Fruit fly (Drosophila melanogaster) S2 (cell line): Measurements from ENCODE around the gene CG43059.

Source experiments
- CG8478 ChIP-seq: fragments of >200 bp; optimal IDR thresholded peaks from 2 replicates; lab custom pipeline; 2018
- CTCF ChIP-seq, 2 experiments: fragments of >200 bp; optimal IDR thresholded peaks; 2 replicates each; lab custom pipeline; 2018

DNA sequence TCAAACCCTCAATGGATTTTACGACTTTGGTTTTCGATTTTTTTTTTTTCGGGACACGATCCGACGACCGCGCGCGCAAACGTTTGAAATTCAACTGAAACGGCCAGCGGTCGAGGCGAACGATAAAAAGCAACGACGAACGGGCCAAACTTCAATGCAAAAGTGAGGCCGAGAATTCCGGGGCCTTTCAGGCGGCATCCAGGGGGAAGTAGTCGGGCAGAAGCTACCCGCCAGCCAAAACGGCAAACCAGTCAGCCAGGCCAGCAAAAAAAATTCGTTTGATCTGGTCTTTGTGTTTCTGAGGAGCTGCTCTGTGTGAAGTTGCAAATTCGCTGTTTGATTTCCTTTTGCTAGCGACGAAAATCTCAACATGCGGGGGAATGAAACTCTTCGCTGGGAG, 23.5 kb downstream of the CG43059 start, which contains the start of gene CG7201:
- TF ChIP-seq CG8478 (lab: Kevin White, UChicago) (no peak), CTCF (optimal IDR thresholded peaks at IDR 0.05; lab: Kevin White, UChicago) (no peak)
